Fruit fly (Drosophila melanogaster) Kc167 (cell line): ENCODE results near the gene Fit2.

ENCODE experiments used
- Myc ChIP-seq: fragments of >200 bp; optimal IDR thresholded peaks from 2 replicates; lab custom pipeline; 2017; ENCODE audit warnings: missing external identifiers
- Sin3A ChIP-seq: fragments of >200 bp; optimal IDR thresholded peaks from 2 replicates; lab custom pipeline; 2018; ENCODE audit warnings: missing external identifiers
- h ChIP-seq: fragments of >200 bp; optimal IDR thresholded peaks from 3 replicates; lab custom pipeline; 2018; ENCODE audit warnings: missing external identifiers
- insv ChIP-seq: fragments of >200 bp; optimal IDR thresholded peaks from 3 replicates; lab custom pipeline; 2018; ENCODE audit warnings: missing external identifiers
- psq ChIP-seq: fragments of >200 bp; optimal IDR thresholded peaks from 2 replicates; lab custom pipeline; 2017; ENCODE audit warnings: missing external identifiers
- ttk ChIP-seq: sonication (Bioruptor generic); optimal IDR thresholded peaks from 2 replicates; lab custom pipeline; 2017; ENCODE audit warnings: missing external identifiers

Fit2 gene

DNA sequence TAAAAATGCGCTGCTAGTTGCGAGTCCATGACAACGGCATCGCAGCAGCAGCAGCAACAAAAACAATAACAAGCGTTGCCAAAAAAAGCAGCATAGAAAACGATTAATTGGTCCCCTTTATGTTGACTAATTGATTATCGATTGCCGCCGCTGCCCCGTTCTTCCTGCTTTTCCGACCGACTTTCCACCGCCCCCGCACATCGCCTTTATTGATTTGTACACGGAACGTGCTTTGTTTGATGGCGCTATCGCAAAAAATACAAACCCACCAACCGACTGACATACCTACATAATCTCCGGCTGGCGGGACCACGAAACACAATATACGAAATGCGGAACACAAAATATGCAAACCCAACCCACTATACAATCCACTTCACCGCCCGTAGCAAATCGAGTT lies 27.3 kb downstream of the Fit2 start:
- no peak for TF ChIP-seq psq (lab: Kevin White, UChicago)
- TF ChIP-seq Myc: no peak
- no peak for TF ChIP-seq h (lab: Kevin White, UChicago)
- TF ChIP-seq Sin3A: no peak
- no peak for TF ChIP-seq ttk (lab: Kevin White, UChicago)
- TF ChIP-seq insv (lab: Kevin White, UChicago): no peak

DNA sequence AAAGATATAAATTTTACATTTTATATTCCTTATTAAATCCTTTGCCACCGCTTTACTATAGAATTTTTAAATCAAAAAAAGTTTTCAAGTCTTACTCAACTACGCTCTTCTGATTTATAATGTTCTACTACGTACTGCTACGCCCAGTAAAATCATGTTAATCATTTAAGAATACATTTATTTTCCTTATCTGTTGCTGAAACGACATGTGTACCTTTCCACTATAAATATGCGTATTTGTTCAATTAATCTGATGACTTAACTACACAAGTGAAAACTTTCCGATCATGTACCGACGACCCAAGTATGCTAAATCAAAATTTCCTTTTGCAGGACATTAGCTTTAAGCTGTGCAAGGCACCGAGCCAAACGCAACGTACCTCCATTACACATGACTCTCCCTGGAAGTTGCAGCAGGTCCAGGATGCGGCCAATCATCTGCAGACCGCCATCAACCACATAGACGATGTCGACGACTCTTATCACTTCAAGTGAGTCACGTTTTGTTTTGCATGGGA lies 28.3 kb downstream of the Fit2 start:
- TF ChIP-seq ttk (lab: Kevin White, UChicago) (no peak), h (lab: Kevin White, UChicago) (no peak)

DNA sequence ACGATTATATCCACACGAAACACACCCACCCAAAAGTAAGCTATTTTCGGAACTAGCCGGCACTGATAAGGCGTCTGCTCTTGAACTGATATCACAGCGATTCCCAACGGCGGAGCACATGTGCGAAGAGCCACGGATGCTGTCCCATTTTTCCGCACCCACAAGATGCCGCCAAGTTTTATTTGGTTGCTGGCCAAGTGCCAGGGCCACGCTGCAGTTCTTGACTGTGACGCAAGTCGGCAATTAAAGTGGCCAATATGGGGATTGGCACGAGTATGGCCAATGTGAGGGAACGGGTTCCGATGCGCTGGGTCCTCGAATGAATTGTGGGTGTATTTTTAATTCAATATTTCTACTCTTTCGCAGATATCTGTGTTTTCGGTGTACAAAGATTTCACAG lies 29.8 kb downstream of the Fit2 start:
- no peak for TF ChIP-seq h (lab: Kevin White, UChicago)
- TF ChIP-seq psq (lab: Kevin White, UChicago): no peak
- TF ChIP-seq ttk (lab: Kevin White, UChicago): no peak
- no peak for TF ChIP-seq insv (lab: Kevin White, UChicago)
- no peak for TF ChIP-seq Sin3A
- no peak for TF ChIP-seq Myc

DNA sequence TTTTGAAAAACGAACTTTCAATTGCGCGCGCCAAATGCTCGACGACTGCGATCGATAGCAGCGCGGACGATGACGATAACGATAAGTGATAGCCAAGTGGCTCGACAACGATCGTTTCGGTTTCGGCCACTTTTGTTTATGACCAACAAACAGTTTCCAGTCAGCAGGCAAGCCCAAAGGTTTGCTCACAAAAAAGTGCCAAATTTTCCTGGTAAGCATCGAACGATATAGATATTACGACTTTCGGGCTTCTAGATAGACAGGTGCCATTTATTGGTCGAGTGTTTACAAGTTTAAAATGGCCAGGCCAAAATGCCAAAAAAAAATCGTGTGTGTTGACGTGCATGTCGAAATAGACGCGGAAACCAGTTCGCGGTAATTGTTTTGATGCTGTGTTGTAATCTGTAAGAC lies 31.3 kb downstream of the Fit2 start, which contains the start of gene CG7724:
Gene CG7724, plus strand, starts transcription at position 147 of the 411 bp plus-strand sequence.
- TF ChIP-seq Sin3A (no peak), insv (lab: Kevin White, UChicago) (no peak), ttk (lab: Kevin White, UChicago) (no peak), psq (lab: Kevin White, UChicago) (no peak), Myc (no peak), h (lab: Kevin White, UChicago) (no peak)
